Fruit fly (Drosophila melanogaster): ENCODE results near the gene CG15399.
A peak's percentile ranks its signal among the peaks of the same experiment; 100 is the strongest.

The CG15399 gene

DNA sequence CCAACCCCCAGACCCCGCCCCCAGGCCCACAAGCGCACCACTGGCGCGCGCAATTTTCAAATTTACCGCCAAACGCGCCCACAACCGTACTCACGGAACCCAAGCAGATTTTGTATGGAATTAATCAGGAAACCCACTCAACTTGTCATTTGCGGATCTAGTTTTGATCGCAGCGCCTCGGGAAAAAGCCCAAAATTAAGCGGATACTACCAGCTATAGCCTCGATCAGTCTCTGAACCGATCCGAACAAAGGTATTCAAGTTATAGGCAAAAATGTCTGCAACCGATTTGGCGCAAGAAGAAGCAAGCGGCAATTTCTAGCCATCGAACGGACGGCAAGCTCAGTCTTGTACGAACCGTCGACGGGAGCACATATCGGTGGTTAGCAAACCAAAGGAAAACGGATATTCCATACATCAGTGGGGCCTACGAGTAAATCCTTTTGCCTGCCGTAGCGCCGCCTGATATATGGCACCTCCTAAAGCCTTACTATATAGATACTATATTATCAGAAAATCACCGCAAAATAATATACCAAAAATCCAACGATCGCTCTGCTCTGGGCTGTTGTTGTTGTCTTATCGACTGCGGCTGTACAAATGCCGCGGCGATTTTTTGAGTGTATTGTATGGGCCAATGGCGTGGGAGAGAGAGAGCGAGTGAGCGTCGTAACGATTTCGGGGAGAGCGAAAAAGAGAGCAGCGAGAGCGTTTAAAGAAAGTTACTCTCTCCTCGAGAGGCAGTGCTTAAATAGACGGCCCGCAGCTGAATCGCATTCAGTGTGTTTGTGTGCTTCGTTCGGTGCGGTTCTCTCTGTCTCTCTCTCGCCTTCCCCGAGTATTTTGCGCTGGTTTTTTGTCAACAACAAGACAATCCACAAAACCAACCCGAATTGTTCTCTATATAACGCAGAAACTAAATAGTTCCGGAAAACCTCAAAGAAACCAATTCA, 18.8 kb downstream of the CG15399 start, which contains the start of gene Pgk (continued):
- TF ChIP-seq org-1 (GFP tag; optimal IDR thresholded peaks at IDR 0.05) (peak; percentile 20), crol (GFP tag; IDR thresholded peaks at IDR 0.05) (no peak), gcm2 (GFP tag; optimal IDR thresholded peaks at IDR 0.05) (peak; percentile 16), CG3163 (GFP tag; optimal IDR thresholded peaks at IDR 0.05) (peak; percentile 24), CG9437 (GFP tag; optimal IDR thresholded peaks at IDR 0.05) (peak; percentile 30), dysf (GFP tag; IDR thresholded peaks at IDR 0.05) (no peak), her (GFP tag; optimal IDR thresholded peaks at IDR 0.05) (peak; percentile 33), cg (GFP tag; optimal IDR thresholded peaks at IDR 0.05) (peak; percentile 41), CG11398 (GFP tag; optimal IDR thresholded peaks at IDR 0.05) (peak; percentile 40), fd3F (GFP tag; optimal IDR thresholded peaks at IDR 0.05) (no peak), Aef1 (GFP tag; IDR thresholded peaks at IDR 0.05) (no peak), z (GFP tag; IDR thresholded peaks at IDR 0.05) (no peak), p53 (GFP tag; optimal IDR thresholded peaks at IDR 0.05) (peak; percentile 98), Drgx (GFP tag; IDR thresholded peaks at IDR 0.05) (no peak), Gsc (GFP tag; IDR thresholded peaks at IDR 0.05) (no peak), bbx (GFP tag; IDR thresholded peaks at IDR 0.05; ENCODE audit: partially characterized antibody) (no peak), CG17186 (GFP tag; optimal IDR thresholded peaks at IDR 0.05) (peak; percentile 93), CG33213 (GFP tag; optimal IDR thresholded peaks at IDR 0.05) (peak; percentile 29), ash1 (GFP tag; optimal IDR thresholded peaks at IDR 0.05) (no peak), twi (tag; optimal IDR thresholded peaks at IDR 0.05) (no peak), sqz (GFP tag; optimal IDR thresholded peaks at IDR 0.05) (peak; percentile 75), pzg (GFP tag; optimal IDR thresholded peaks at IDR 0.05) (peak; percentile 32), E2f2 (GFP tag; IDR thresholded peaks at IDR 0.05) (no peak), zfh1 (GFP tag; IDR thresholded peaks at IDR 0.05) (no peak), ro (GFP tag; IDR thresholded peaks at IDR 0.05) (no peak), wek (GFP tag; optimal IDR thresholded peaks at IDR 0.05) (peak; percentile 16), Nf-YA (GFP tag; IDR thresholded peaks at IDR 0.05) (no peak), Sry-β (GFP tag; optimal IDR thresholded peaks at IDR 0.05) (peak; percentile 71), Oli (tag; optimal IDR thresholded peaks at IDR 0.05) (peak; percentile 38), Fer3 (tag; optimal IDR thresholded peaks at IDR 0.05) (peak; percentile 45), slbo (GFP tag; IDR thresholded peaks at IDR 0.05) (no peak), CG17829 (tag; optimal IDR thresholded peaks at IDR 0.05) (peak; percentile 4), CG2116 (GFP tag; optimal IDR thresholded peaks at IDR 0.05) (peak; percentile 29), CG9727 (GFP tag; optimal IDR thresholded peaks at IDR 0.05) (peak; percentile 49), Abd-B (GFP tag; optimal IDR thresholded peaks at IDR 0.05) (no peak), Taf1 (GFP tag; IDR thresholded peaks at IDR 0.05) (no peak), Bteb2 (GFP tag; optimal IDR thresholded peaks at IDR 0.05) (peak; percentile 39), Ssrp (tag; optimal IDR thresholded peaks at IDR 0.05) (no peak), Spps (tag; optimal IDR thresholded peaks at IDR 0.05) (peak; percentile 25), Hr51 (GFP tag; optimal IDR thresholded peaks at IDR 0.05) (peak; percentile 53 to 62), nerfin-2 (GFP tag; IDR thresholded peaks at IDR 0.05; ENCODE audit: partially characterized antibody) (no peak), ap (GFP tag; IDR thresholded peaks at IDR 0.05) (no peak), CHES-1-like (GFP tag; optimal IDR thresholded peaks at IDR 0.05) (no peak), BEAF-32 (GFP tag; optimal IDR thresholded peaks at IDR 0.05) (no peak), CG7987 (GFP tag; optimal IDR thresholded peaks at IDR 0.05) (peak; percentile 31), CoRest (tag; optimal IDR thresholded peaks at IDR 0.05) (peak; percentile 31), Kr (GFP tag; optimal IDR thresholded peaks at IDR 0.05) (no peak), CG15514 (GFP tag; optimal IDR thresholded peaks at IDR 0.05) (peak; percentile 20)

Data from whole organism, embryonic.